Fruit fly (Drosophila melanogaster): ENCODE measurements around the gene CG1236.

CG1236 gene

DNA sequence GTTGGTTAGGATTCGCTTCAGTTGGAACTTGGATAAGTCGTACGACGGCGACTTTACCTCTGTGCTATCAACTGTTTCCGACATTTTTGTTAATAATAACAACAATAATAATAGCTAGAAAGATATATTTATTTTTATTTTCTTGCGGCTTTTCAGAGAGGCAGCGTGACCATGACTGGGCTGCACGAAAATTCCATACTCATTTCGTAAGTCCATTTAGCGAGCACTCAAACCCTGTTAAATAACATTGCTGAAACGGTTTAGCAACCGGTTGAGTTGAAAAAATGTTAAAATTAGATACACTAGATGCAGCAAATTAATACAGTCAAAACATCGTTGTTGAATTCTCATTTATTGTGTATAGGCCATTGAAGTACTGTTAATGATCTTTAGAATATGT lies 18.0 kb downstream of the CG1236 start, which contains the start of gene Dcps (continued):
- no peak for TF ChIP-seq Jarid2 (GFP tag; optimal IDR thresholded peaks at IDR 0.05)
- no peak for TF ChIP-seq nom (GFP tag; optimal IDR thresholded peaks at IDR 0.05)
- peak; percentile 26 for TF ChIP-seq MESR4 (GFP tag; optimal IDR thresholded peaks at IDR 0.05)
- no peak for TF ChIP-seq crc (GFP tag; optimal IDR thresholded peaks at IDR 0.05)
- peak; percentile 56 for TF ChIP-seq YL-1 (GFP tag; optimal IDR thresholded peaks at IDR 0.05)
- no peak for TF ChIP-seq chif (GFP tag; optimal IDR thresholded peaks at IDR 0.05)
- TF ChIP-seq az2 (GFP tag; optimal IDR thresholded peaks at IDR 0.05): no peak
- TF ChIP-seq gt (GFP tag; IDR thresholded peaks at IDR 0.05): no peak
- no peak for TF ChIP-seq CG9609 (GFP tag; optimal IDR thresholded peaks at IDR 0.05)
- TF ChIP-seq CG12299 (tag; optimal IDR thresholded peaks at IDR 0.05): no peak
- no peak for TF ChIP-seq gcm (GFP tag; optimal IDR thresholded peaks at IDR 0.05)
- TF ChIP-seq CG12236 (GFP tag; optimal IDR thresholded peaks at IDR 0.05): no peak
- no peak for TF ChIP-seq CG42726 (GFP tag; IDR thresholded peaks at IDR 0.05; ENCODE audit: partially characterized antibody)
- TF ChIP-seq pum (GFP tag; optimal IDR thresholded peaks at IDR 0.05): no peak
- TF ChIP-seq otp (GFP tag; IDR thresholded peaks at IDR 0.05): no peak
- peak; percentile 81 for TF ChIP-seq MBD-R2 (GFP tag; IDR thresholded peaks at IDR 0.05)
- TF ChIP-seq tap (tag; optimal IDR thresholded peaks at IDR 0.05): no peak
- TF ChIP-seq Lhr (GFP tag; optimal IDR thresholded peaks at IDR 0.05): peak; percentile 25
- no peak for TF ChIP-seq Usf (GFP tag; optimal IDR thresholded peaks at IDR 0.05)
- no peak for TF ChIP-seq vnd (GFP tag; IDR thresholded peaks at IDR 0.05; ENCODE audit: partially characterized antibody)
- TF ChIP-seq CG16863 (GFP tag; optimal IDR thresholded peaks at IDR 0.05): no peak
- no peak for TF ChIP-seq kay (GFP tag; optimal IDR thresholded peaks at IDR 0.05)
- TF ChIP-seq fd64A (GFP tag; optimal IDR thresholded peaks at IDR 0.05): no peak
- TF ChIP-seq sqz (GFP tag; optimal IDR thresholded peaks at IDR 0.05): no peak
- no peak for TF ChIP-seq Hmx (GFP tag; optimal IDR thresholded peaks at IDR 0.05)
- TF ChIP-seq cg (GFP tag; optimal IDR thresholded peaks at IDR 0.05): no peak
- peak; percentile 30 for TF ChIP-seq CG14710 (tag; optimal IDR thresholded peaks at IDR 0.05)
- TF ChIP-seq CG2120 (GFP tag; optimal IDR thresholded peaks at IDR 0.05): no peak
- no peak for TF ChIP-seq CG4820 (GFP tag; optimal IDR thresholded peaks at IDR 0.05)
- TF ChIP-seq danr (GFP tag; IDR thresholded peaks at IDR 0.05): no peak
- TF ChIP-seq wor (GFP tag; IDR thresholded peaks at IDR 0.05): no peak
- no peak for TF ChIP-seq CG31365 (tag; optimal IDR thresholded peaks at IDR 0.05)
- TF ChIP-seq knrl (GFP tag; IDR thresholded peaks at IDR 0.05; ENCODE audit: partially characterized antibody): no peak
- no peak for TF ChIP-seq stc (GFP tag; IDR thresholded peaks at IDR 0.05)
- no peak for TF ChIP-seq fu2 (GFP tag; optimal IDR thresholded peaks at IDR 0.05)
- no peak for TF ChIP-seq so (GFP tag; IDR thresholded peaks at IDR 0.05)
- no peak for TF ChIP-seq CG7786 (GFP tag; optimal IDR thresholded peaks at IDR 0.05)
- no peak for TF ChIP-seq CG3995 (GFP tag; optimal IDR thresholded peaks at IDR 0.05)
- TF ChIP-seq Bgb (GFP tag; IDR thresholded peaks at IDR 0.05; ENCODE audit: partially characterized antibody): 0 out of 2 replicates have a peak, but pooled peaks have one; percentile 21
- no peak for TF ChIP-seq Ada2b (GFP tag; IDR thresholded peaks at IDR 0.05)
- TF ChIP-seq Trl (optimal IDR thresholded peaks at IDR 0.05): no peak
- no peak for TF ChIP-seq Trl (GFP tag; optimal IDR thresholded peaks at IDR 0.05)
- no peak for TF ChIP-seq CG14014 (GFP tag; IDR thresholded peaks at IDR 0.05)
- no peak for TF ChIP-seq crol (GFP tag; IDR thresholded peaks at IDR 0.05)
- no peak for TF ChIP-seq Stat92E (GFP tag; optimal IDR thresholded peaks at IDR 0.05)
- TF ChIP-seq CG30431 (GFP tag; optimal IDR thresholded peaks at IDR 0.05): no peak
- no peak for TF ChIP-seq oc (tag; optimal IDR thresholded peaks at IDR 0.05)
- no peak for TF ChIP-seq ken (GFP tag; IDR thresholded peaks at IDR 0.05)
- no peak for TF ChIP-seq Rx (GFP tag; IDR thresholded peaks at IDR 0.05)
- TF ChIP-seq CHES-1-like (GFP tag; optimal IDR thresholded peaks at IDR 0.05): no peak
- no peak for TF ChIP-seq CG7987 (GFP tag; optimal IDR thresholded peaks at IDR 0.05)
- TF ChIP-seq Mes4 (GFP tag; optimal IDR thresholded peaks at IDR 0.05): no peak
- TF ChIP-seq Tbp (GFP tag; optimal IDR thresholded peaks at IDR 0.05): no peak

Data from whole organism, embryonic.